Worm (Caenorhabditis elegans): ENCODE results near the gene F39H12.3.

F39H12.3 gene

DNA sequence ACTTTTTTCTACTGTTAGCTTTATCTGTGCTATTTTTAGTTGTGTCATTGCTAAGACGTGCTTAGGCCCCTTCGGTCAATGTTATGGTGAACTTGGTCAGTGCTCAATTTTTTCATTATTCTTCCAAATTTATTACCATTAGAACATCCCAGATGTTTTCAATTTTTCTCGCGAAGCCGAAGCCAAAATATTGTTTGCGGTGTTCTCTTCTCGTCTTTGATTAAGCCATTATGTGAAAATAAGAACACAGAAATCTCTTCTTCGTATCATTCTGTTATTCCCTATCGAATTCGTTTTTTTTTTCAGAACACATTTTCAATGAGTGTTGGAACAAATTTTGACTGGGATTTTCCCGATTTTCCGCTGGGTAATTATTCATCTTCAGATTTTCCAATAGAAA is 38.8 kb downstream of the F39H12.3 start, which contains the start of gene gtr-1:
TSS of gene gtr-1 (plus strand) at position 301 of the 400 bp plus-strand sequence.
- TF ChIP-seq sea-2 (GFP tag; optimal IDR thresholded peaks at IDR 0.05): no peak
- no peak for TF ChIP-seq fkh-2 (tag; optimal IDR thresholded peaks at IDR 0.05)
- TF ChIP-seq nhr-237 (tag; optimal IDR thresholded peaks at IDR 0.05): no peak
- no peak for TF ChIP-seq nhr-76 (tag; optimal IDR thresholded peaks at IDR 0.05)
- TF ChIP-seq mml-1 (tag; optimal IDR thresholded peaks at IDR 0.05): no peak
- no peak for TF ChIP-seq nhr-43 (tag; optimal IDR thresholded peaks at IDR 0.05; ENCODE audit: poor library complexity, severe bottlenecking)
- no peak for TF ChIP-seq pqm-1 (tag; optimal IDR thresholded peaks at IDR 0.05)
- no peak for TF ChIP-seq fkh-10 (GFP tag; optimal IDR thresholded peaks at IDR 0.05)
- TF ChIP-seq ceh-82 (tag; optimal IDR thresholded peaks at IDR 0.05): no peak
- no peak for TF ChIP-seq unc-39 (tag; optimal IDR thresholded peaks at IDR 0.05)
- no peak for TF ChIP-seq egl-5 (tag; optimal IDR thresholded peaks at IDR 0.05)
- no peak for TF ChIP-seq skn-1 (tag; optimal IDR thresholded peaks at IDR 0.05)
- no peak for TF ChIP-seq tbx-2 (tag; optimal IDR thresholded peaks at IDR 0.05)
- no peak for TF ChIP-seq elt-2 (tag; optimal IDR thresholded peaks at IDR 0.05)
- TF ChIP-seq daf-12 (tag; optimal IDR thresholded peaks at IDR 0.05): no peak
- TF ChIP-seq hmg-11 (tag; optimal IDR thresholded peaks at IDR 0.05): no peak
- no peak for TF ChIP-seq ceh-16 (tag; optimal IDR thresholded peaks at IDR 0.05)

ce11 chrX:790593-790992 is 50.7 kb downstream of the F39H12.3 start:
- TF ChIP-seq jun-1 (tag; optimal IDR thresholded peaks at IDR 0.05): no peak
- no peak for TF ChIP-seq elt-1 (tag; optimal IDR thresholded peaks at IDR 0.05)
- TF ChIP-seq ceh-16 (tag; optimal IDR thresholded peaks at IDR 0.05): no peak
- TF ChIP-seq nhr-12 (tag; optimal IDR thresholded peaks at IDR 0.05): no peak
- no peak for TF ChIP-seq nhr-67 (tag; optimal IDR thresholded peaks at IDR 0.05)
- peak; percentile 30 for TF ChIP-seq pha-4 (tag; optimal IDR thresholded peaks at IDR 0.05)
- no peak for TF ChIP-seq elt-3 (tag; optimal IDR thresholded peaks at IDR 0.05)

ce11 chrX:789848-790247 is 51.4 kb downstream of the F39H12.3 start:
- TF ChIP-seq nhr-76 (tag; optimal IDR thresholded peaks at IDR 0.05): no peak
- TF ChIP-seq nfya-1 (tag; optimal IDR thresholded peaks at IDR 0.05; ENCODE audit: insufficient read depth): no peak
- no peak for TF ChIP-seq unc-62 (GFP tag; optimal IDR thresholded peaks at IDR 0.05)
- no peak for TF ChIP-seq nhr-237 (tag; optimal IDR thresholded peaks at IDR 0.05)
- TF ChIP-seq unc-39 (tag; optimal IDR thresholded peaks at IDR 0.05): no peak
- TF ChIP-seq nhr-23 (tag; optimal IDR thresholded peaks at IDR 0.05): no peak
- no peak for TF ChIP-seq nhr-28 (tag; optimal IDR thresholded peaks at IDR 0.05)
- TF ChIP-seq daf-12 (tag; optimal IDR thresholded peaks at IDR 0.05): no peak
- TF ChIP-seq elt-3 (tag; optimal IDR thresholded peaks at IDR 0.05): no peak
- no peak for TF ChIP-seq ztf-11 (tag; optimal IDR thresholded peaks at IDR 0.05)
- TF ChIP-seq ceh-82 (tag; optimal IDR thresholded peaks at IDR 0.05): no peak
- TF ChIP-seq pha-4 (tag; optimal IDR thresholded peaks at IDR 0.05): no peak
- TF ChIP-seq hmg-11 (tag; optimal IDR thresholded peaks at IDR 0.05): no peak
- TF ChIP-seq egl-27 (tag; optimal IDR thresholded peaks at IDR 0.05): no peak
- no peak for TF ChIP-seq ceh-16 (tag; optimal IDR thresholded peaks at IDR 0.05)
- TF ChIP-seq ZK546.5 (tag; optimal IDR thresholded peaks at IDR 0.05): no peak
- no peak for TF ChIP-seq lin-39 (tag; optimal IDR thresholded peaks at IDR 0.05)
- TF ChIP-seq nhr-77 (tag; optimal IDR thresholded peaks at IDR 0.05): no peak
